Fruit fly (Drosophila melanogaster) whole organism, embryonic: ENCODE data around the gene Wdr62.

Source experiments
- Awh ChIP-seq: fragments of 200-800 bp; sonication (Bioruptor generic); IDR thresholded peaks from 2 replicates; pipeline ENCODE4, ENCODE4 v1.3.6; 2022; ENCODE audit warnings: missing biosample characterization, missing genetic modification characterization
- BtbVII ChIP-seq: fragments of 200-800 bp; sonication (Bioruptor generic); optimal IDR thresholded peaks from 3 replicates; lab custom pipeline; 2017; ENCODE audit warnings: missing biosample characterization, mild to moderate bottlenecking, missing genetic modification characterization
- CG10366 ChIP-seq: fragments of 200-800 bp; sonication (Bioruptor generic); IDR thresholded peaks from 2 replicates; pipeline ENCODE4 v1.3.6; 2022; ENCODE audit warnings: missing biosample characterization, missing genetic modification characterization
- CG10462 ChIP-seq: fragments of 200-800 bp; sonication (Bioruptor generic); optimal IDR thresholded peaks from 2 replicates; lab custom pipeline; 2016; ENCODE audit warnings: missing biosample characterization, missing genetic modification characterization
- CG10543 ChIP-seq: fragments of 200-800 bp; sonication (Bioruptor generic); optimal IDR thresholded peaks from 3 replicates; lab custom pipeline; 2017; ENCODE audit warnings: missing biosample characterization, mild to moderate bottlenecking, missing genetic modification characterization, moderate library complexity
- CG1233 ChIP-seq: fragments of 200-800 bp; sonication (Bioruptor generic); optimal IDR thresholded peaks from 4 replicates; lab custom pipeline; 2018; ENCODE audit warnings: missing biosample characterization, mild to moderate bottlenecking, missing genetic modification characterization
- CG12391 ChIP-seq: fragments of 200-800 bp; sonication (Bioruptor generic); optimal IDR thresholded peaks from 3 replicates; lab custom pipeline; 2018; ENCODE audit warnings: missing biosample characterization, mild to moderate bottlenecking, missing genetic modification characterization, moderate library complexity
- CG12769 ChIP-seq: fragments of 200-800 bp; sonication (Bioruptor generic); optimal IDR thresholded peaks from 2 replicates; lab custom pipeline; 2019; ENCODE audit warnings: missing biosample characterization, mild to moderate bottlenecking, missing genetic modification characterization, moderate library complexity
- CG12942 ChIP-seq: fragments of 200-800 bp; sonication (Bioruptor generic); optimal IDR thresholded peaks from 3 replicates; lab custom pipeline; 2016; ENCODE audit warnings: missing biosample characterization, missing genetic modification characterization
- CG13287 ChIP-seq: fragments of 200-800 bp; sonication (Bioruptor generic); IDR thresholded peaks from 2 replicates; pipeline ENCODE4 v1.3.6; 2022; ENCODE audit warnings: missing biosample characterization, missing genetic modification characterization; ENCODE audit not compliant: partially characterized antibody
- CG13894 ChIP-seq: fragments of 200-800 bp; sonication (Bioruptor generic); optimal IDR thresholded peaks from 3 replicates; lab custom pipeline; 2018; ENCODE audit warnings: missing biosample characterization, mild to moderate bottlenecking, missing genetic modification characterization, moderate library complexity
- CG15269 ChIP-seq: fragments of 200-800 bp; sonication (Bioruptor generic); optimal IDR thresholded peaks from 2 replicates; lab custom pipeline; 2018; ENCODE audit warnings: missing biosample characterization, mild to moderate bottlenecking, missing genetic modification characterization, moderate library complexity
- CG1647 ChIP-seq: fragments of 200-800 bp; sonication (Bioruptor generic); optimal IDR thresholded peaks from 3 replicates; lab custom pipeline; 2016; ENCODE audit warnings: missing biosample characterization, missing genetic modification characterization
- CG16813 ChIP-seq: fragments of 200-800 bp; sonication (Bioruptor generic); IDR thresholded peaks from 3 replicates; pipeline ENCODE4 v1.3.6; 2022; ENCODE audit warnings: missing biosample characterization, missing genetic modification characterization; ENCODE audit not compliant: partially characterized antibody
- CG2116 ChIP-seq: fragments of 200-800 bp; sonication (Bioruptor generic); optimal IDR thresholded peaks from 3 replicates; lab custom pipeline; 2018; ENCODE audit warnings: missing biosample characterization, mild to moderate bottlenecking, missing genetic modification characterization
- CG6683 ChIP-seq: fragments of 200-800 bp; sonication (Bioruptor generic); optimal IDR thresholded peaks from 2 replicates; lab custom pipeline; 2017; ENCODE audit warnings: missing biosample characterization, mild to moderate bottlenecking, missing genetic modification characterization, missing genetic modification reagents
- CG8388 ChIP-seq: fragments of 200-800 bp; sonication (Bioruptor generic); optimal IDR thresholded peaks from 2 replicates; lab custom pipeline; 2019; ENCODE audit warnings: missing biosample characterization, mild to moderate bottlenecking, missing genetic modification characterization, moderate library complexity
- CrebB ChIP-seq: fragments of 200-800 bp; sonication (Bioruptor generic); optimal IDR thresholded peaks from 3 replicates; lab custom pipeline; 2018; ENCODE audit warnings: missing biosample characterization, mild to moderate bottlenecking, missing genetic modification characterization
- Doc2 ChIP-seq: fragments of 200-800 bp; sonication (Bioruptor generic); IDR thresholded peaks from 2 replicates; pipeline ENCODE4 v1.3.6; 2022; ENCODE audit warnings: missing biosample characterization, missing genetic modification characterization
- Gug ChIP-seq: fragments of 200-800 bp; sonication (Bioruptor generic); IDR thresholded peaks from 4 replicates; pipeline ENCODE4 v1.3.6; 2022; ENCODE audit warnings: missing biosample characterization, missing genetic modification characterization
- Hr51 ChIP-seq, 2 experiments: fragments of 200-800 bp; sonication (Bioruptor generic); optimal IDR thresholded peaks; 2 replicates in 1 of 2; 3 replicates in 1 of 2; lab custom pipeline; 2016 to 2018; ENCODE audit warnings: missing biosample characterization in 2 of 2, missing genetic modification characterization in 2 of 2, mild to moderate bottlenecking in 1 of 2, moderate library complexity in 1 of 2
- MESR4 ChIP-seq: fragments of 200-800 bp; sonication (Bioruptor generic); optimal IDR thresholded peaks from 2 replicates; lab custom pipeline; 2018; ENCODE audit warnings: missing biosample characterization, mild to moderate bottlenecking, missing genetic modification characterization, moderate library complexity
- Neu2 ChIP-seq: fragments of 200-800 bp; sonication (Bioruptor generic); optimal IDR thresholded peaks from 3 replicates; lab custom pipeline; 2016; ENCODE audit warnings: missing biosample characterization, missing genetic modification characterization, borderline replicate concordance
- Nf-YA ChIP-seq: fragments of 200-800 bp; sonication (Bioruptor generic); IDR thresholded peaks from 2 replicates; pipeline ENCODE4 v1.3.6; 2022; ENCODE audit warnings: missing biosample characterization, missing genetic modification characterization
- Nf-YC ChIP-seq: fragments of 200-800 bp; optimal IDR thresholded peaks from 3 replicates; lab custom pipeline; 2019; ENCODE audit warnings: missing biosample characterization, mild to moderate bottlenecking, missing genetic modification characterization, moderate library complexity
- abd-A ChIP-seq: fragments of 200-800 bp; sonication (Bioruptor generic); optimal IDR thresholded peaks from 3 replicates; lab custom pipeline; 2019; ENCODE audit warnings: missing biosample characterization, mild to moderate bottlenecking, missing genetic modification characterization, moderate library complexity
- bbx ChIP-seq: fragments of 200-800 bp; sonication (Bioruptor generic); IDR thresholded peaks from 2 replicates; pipeline ENCODE4 v1.3.6; 2022; ENCODE audit warnings: missing biosample characterization, missing genetic modification characterization; ENCODE audit not compliant: partially characterized antibody
- chinmo ChIP-seq: fragments of 200-800 bp; sonication (Bioruptor generic); IDR thresholded peaks from 4 replicates; pipeline ENCODE4 v1.3.6; 2022; ENCODE audit warnings: missing biosample characterization, missing genetic modification characterization; ENCODE audit not compliant: partially characterized antibody
- fd64A ChIP-seq: fragments of 200-800 bp; sonication (Bioruptor generic); optimal IDR thresholded peaks from 3 replicates; lab custom pipeline; 2018; ENCODE audit warnings: missing biosample characterization, mild to moderate bottlenecking, missing genetic modification characterization
- gce ChIP-seq: fragments of 200-800 bp; sonication (Bioruptor generic); IDR thresholded peaks from 3 replicates; pipeline ENCODE4 v1.3.6; 2022; ENCODE audit warnings: missing biosample characterization, missing genetic modification characterization
- hbn ChIP-seq: fragments of 200-800 bp; sonication (Bioruptor generic); IDR thresholded peaks from 2 replicates; pipeline ENCODE4 v1.3.6; 2022; ENCODE audit warnings: missing biosample characterization, missing genetic modification characterization; ENCODE audit not compliant: partially characterized antibody
- jing ChIP-seq: fragments of 200-800 bp; sonication (Bioruptor generic); optimal IDR thresholded peaks from 2 replicates; lab custom pipeline; 2018; ENCODE audit warnings: missing biosample characterization, mild to moderate bottlenecking, missing genetic modification characterization
- ken ChIP-seq: fragments of 200-800 bp; sonication (Bioruptor generic); IDR thresholded peaks from 3 replicates; pipeline ENCODE4 v1.3.6; 2022; ENCODE audit warnings: missing biosample characterization, missing genetic modification characterization
- lola ChIP-seq, 3 experiments: fragments of >200 bp in 2 of 3; fragments of 200-800 bp in 1 of 3; sonication (Bioruptor generic) in 1 of 3; optimal IDR thresholded peaks; 2 replicates each; lab custom pipeline; 2017 to 2019; ENCODE audit warnings: missing biosample characterization in 3 of 3, missing genetic modification characterization in 3 of 3, mild to moderate bottlenecking in 1 of 3, moderate library complexity in 1 of 3
- mam ChIP-seq: fragments of 200-800 bp; sonication (Bioruptor generic); optimal IDR thresholded peaks from 3 replicates; lab custom pipeline; 2016; ENCODE audit warnings: missing biosample characterization, missing genetic modification characterization
- mirr ChIP-seq: fragments of 200-800 bp; sonication (Bioruptor generic); optimal IDR thresholded peaks from 3 replicates; lab custom pipeline; 2018; ENCODE audit warnings: missing biosample characterization, mild to moderate bottlenecking, missing genetic modification characterization
- oc ChIP-seq: fragments of 200-800 bp; sonication (Bioruptor generic); optimal IDR thresholded peaks from 2 replicates; lab custom pipeline; 2018; ENCODE audit warnings: missing biosample characterization, mild to moderate bottlenecking, missing genetic modification characterization, moderate library complexity
- rib ChIP-seq: fragments of 200-800 bp; sonication (Bioruptor generic); IDR thresholded peaks from 2 replicates; pipeline ENCODE4 v1.3.6; 2022; ENCODE audit warnings: missing biosample characterization, missing genetic modification characterization
- run ChIP-seq: fragments of 200-800 bp; sonication (Bioruptor generic); optimal IDR thresholded peaks from 3 replicates; lab custom pipeline; 2018; ENCODE audit warnings: missing biosample characterization, mild to moderate bottlenecking, missing genetic modification characterization
- salm ChIP-seq: fragments of 200-800 bp; sonication (Bioruptor generic); optimal IDR thresholded peaks from 2 replicates; lab custom pipeline; 2018; ENCODE audit warnings: missing biosample characterization, mild to moderate bottlenecking, missing genetic modification characterization
- slbo ChIP-seq: fragments of 200-800 bp; sonication (Bioruptor generic); IDR thresholded peaks from 2 replicates; pipeline ENCODE4 v1.3.6; 2022; ENCODE audit warnings: missing biosample characterization, missing genetic modification characterization
- sna ChIP-seq: fragments of 200-800 bp; sonication (Bioruptor generic); IDR thresholded peaks from 2 replicates; pipeline ENCODE4 v1.3.6; 2022; ENCODE audit warnings: missing biosample characterization, missing genetic modification characterization; ENCODE audit not compliant: partially characterized antibody
- tna ChIP-seq: fragments of 200-800 bp; sonication (Bioruptor generic); IDR thresholded peaks from 2 replicates; pipeline ENCODE4 v1.3.6; 2022; ENCODE audit warnings: missing biosample characterization, missing genetic modification characterization; ENCODE audit not compliant: partially characterized antibody
- trem ChIP-seq: fragments of 200-800 bp; optimal IDR thresholded peaks from 3 replicates; lab custom pipeline; 2019; ENCODE audit warnings: missing biosample characterization, mild to moderate bottlenecking, missing genetic modification characterization, moderate library complexity
- tx ChIP-seq: fragments of 200-800 bp; sonication (Bioruptor generic); optimal IDR thresholded peaks from 2 replicates; lab custom pipeline; 2016; ENCODE audit warnings: missing biosample characterization, missing genetic modification characterization
- unc-4 ChIP-seq: fragments of 200-800 bp; sonication (Bioruptor generic); IDR thresholded peaks from 2 replicates; pipeline ENCODE4 v1.3.6; 2022; ENCODE audit warnings: missing biosample characterization, missing genetic modification characterization; ENCODE audit not compliant: partially characterized antibody
- z ChIP-seq: fragments of 200-800 bp; sonication (Bioruptor generic); IDR thresholded peaks from 3 replicates; pipeline ENCODE4 v1.3.6; 2022; ENCODE audit warnings: missing biosample characterization, missing genetic modification characterization
- zen ChIP-seq: fragments of 200-800 bp; sonication (Bioruptor generic); optimal IDR thresholded peaks from 3 replicates; lab custom pipeline; 2018; ENCODE audit warnings: missing biosample characterization, mild to moderate bottlenecking, missing genetic modification characterization, moderate library complexity
- zen2 ChIP-seq: fragments of 200-800 bp; sonication (Bioruptor generic); IDR thresholded peaks from 3 replicates; pipeline ENCODE4 v1.3.6; 2022; ENCODE audit warnings: missing biosample characterization, missing genetic modification characterization; ENCODE audit not compliant: partially characterized antibody
- zf30C ChIP-seq: fragments of 200-800 bp; sonication (Bioruptor generic); optimal IDR thresholded peaks from 3 replicates; lab custom pipeline; 2018; ENCODE audit warnings: missing biosample characterization, mild to moderate bottlenecking, missing genetic modification characterization

Gene Wdr62

dm6 chr2L:1930565-1931201, 46.3 kb downstream of the Wdr62 start (continued):
- TF ChIP-seq CG12769 (peak; percentile 57), Awh (GFP tag; lab: Robert Waterston, UW) (peak; percentile 72; the same call in 1 of the 2 replicates), Neu2 (no peak), CG1647 (GFP tag; lab: Kevin White, UChicago) (no peak), CG13894 (tag; lab: Kevin White, UChicago) (peak; percentile 22), Hr51 (GFP tag; optimal IDR thresholded peaks at IDR 0.05; lab: Kevin White, UChicago) (no peak), CG13287 (peak; percentile 22; the same call in 1 of the 2 replicates), CG10543 (peak; percentile 30), BtbVII (GFP tag; lab: Kevin White, UChicago) (no peak), Nf-YC (tag; lab: Kevin White, UChicago) (no peak), trem (tag; lab: Kevin White, UChicago) (no peak), fd64A (GFP tag; lab: Kevin White, UChicago) (no peak), CG10462 (no peak), lola (GFP tag; optimal IDR thresholded peaks at IDR 0.05; lab: Kevin White, UChicago) (no peak), Doc2 (GFP tag; lab: Robert Waterston, UW) (no peak), CG2116 (GFP tag; lab: Kevin White, UChicago) (no peak), rib (GFP tag; lab: Robert Waterston, UW) (no peak), CG12942 (GFP tag; lab: Kevin White, UChicago) (no peak), Nf-YA (no peak), zf30C (GFP tag; lab: Kevin White, UChicago) (no peak), oc (no peak), CG8388 (no peak), jing (no peak), CG1233 (GFP tag; lab: Kevin White, UChicago) (no peak), CG12391 (tag; lab: Kevin White, UChicago) (no peak), mirr (GFP tag; lab: Kevin White, UChicago) (no peak), ken (GFP tag; lab: Robert Waterston, UW) (no peak), gce (GFP tag; lab: Robert Waterston, UW) (no peak), salm (no peak), CG15269 (no peak), run (tag; lab: Kevin White, UChicago) (no peak), Gug (GFP tag; lab: Robert Waterston, UW) (no peak), CG6683 (GFP tag; lab: Kevin White, UChicago) (no peak), chinmo (peak; percentile 87; the same call in 3 of the 4 replicates)

- TF ChIP-seq CG10366 (GFP tag; lab: Robert Waterston, UW) (no peak), CG10462 (no peak), unc-4 (GFP tag; lab: Robert Waterston, UW) (peak; percentile 32), MESR4 (no peak), hbn (peak; percentile 26; the same call in 1 of the 2 replicates), tna (0 out of 2 replicates have a peak, but pooled peaks have one; percentile 43), abd-A (no peak), tx (no peak), CG16813 (GFP tag; lab: Robert Waterston, UW) (peak; percentile 82), zen2 (GFP tag; lab: Robert Waterston, UW) (0 out of 3 replicates have a peak, but pooled peaks have one; percentile 38), CrebB (tag; lab: Kevin White, UChicago) (no peak), bbx (GFP tag; lab: Robert Waterston, UW) (peak; percentile 67), slbo (no peak; the same call in 1 of the 2 replicates), z (GFP tag; lab: Robert Waterston, UW) (peak; percentile 97), sna (GFP tag; lab: Robert Waterston, UW) (peak; percentile 58), zen (no peak), mam (GFP tag; lab: Kevin White, UChicago) (no peak)
Measured at dm6 chr2L:1938004-1938403, 53.6 kb downstream of the Wdr62 start.
